Worm (Caenorhabditis elegans) whole organism, L2 larva: ENCODE data around the gene ZK1073.1.

Experiments
- R02D3.7 ChIP-seq: fragments of 150-350 bp; optimal IDR thresholded peaks from 2 replicates; lab custom pipeline; 2014; ENCODE audit warnings: missing biosample characterization, missing genetic modification characterization
- Y55F3AM.14 ChIP-seq: fragments of 200-800 bp; sonication (Bioruptor generic); optimal IDR thresholded peaks from 2 replicates; lab custom pipeline; 2018; ENCODE audit warnings: mild to moderate bottlenecking, missing genetic modification characterization, missing compliant biosample characterization
- ama-1 ChIP-seq: fragments of 150-350 bp; optimal IDR thresholded peaks from 2 replicates; lab custom pipeline; 2018; ENCODE audit warnings: inconsistent platforms
- egl-27 ChIP-seq: sonication (generic microtip); optimal IDR thresholded peaks from 3 replicates; lab custom pipeline; 2017; ENCODE audit warnings: missing biosample characterization, missing genetic modification reagents, missing genetic modification characterization
- elt-1 ChIP-seq: fragments of 150-350 bp; optimal IDR thresholded peaks from 2 replicates; lab custom pipeline; 2014; ENCODE audit warnings: missing biosample characterization, missing genetic modification characterization
- lin-11 ChIP-seq: fragments of 150-350 bp; sonication (generic microtip); optimal IDR thresholded peaks from 2 replicates; lab custom pipeline; 2014; ENCODE audit warnings: missing biosample characterization, missing genetic modification characterization, inconsistent platforms, mixed read lengths
- lsy-2 ChIP-seq, 2 experiments: fragments of 150-350 bp in 1 of 2; sonication (generic microtip) in 1 of 2; optimal IDR thresholded peaks; 2 replicates each; lab custom pipeline; 2014 to 2017; ENCODE audit warnings: missing biosample characterization in 2 of 2, missing genetic modification characterization in 2 of 2
- nhr-10 ChIP-seq: sonication (generic microtip); optimal IDR thresholded peaks from 2 replicates; lab custom pipeline; 2017; ENCODE audit warnings: missing biosample characterization, missing genetic modification characterization
- nhr-11 ChIP-seq: fragments of 150-350 bp; optimal IDR thresholded peaks from 2 replicates; lab custom pipeline; 2014; ENCODE audit warnings: missing biosample characterization, missing genetic modification characterization
- sem-4 ChIP-seq: fragments of 150-350 bp; optimal IDR thresholded peaks from 2 replicates; lab custom pipeline; 2014; ENCODE audit warnings: missing biosample characterization, missing genetic modification reagents, missing genetic modification characterization
- sma-3 ChIP-seq: sonication (generic microtip); optimal IDR thresholded peaks from 2 replicates; lab custom pipeline; 2016; ENCODE audit warnings: missing genetic modification reagents, missing genetic modification characterization, missing compliant biosample characterization
- snpc-4 ChIP-seq: fragments of 150-350 bp; optimal IDR thresholded peaks from 2 replicates; lab custom pipeline; 2014; ENCODE audit warnings: missing biosample characterization, missing genetic modification characterization
- ztf-11 ChIP-seq: sonication (generic microtip); optimal IDR thresholded peaks from 2 replicates; lab custom pipeline; 2017; ENCODE audit warnings: missing biosample characterization, missing genetic modification characterization
- ztf-4 ChIP-seq: fragments of 150-350 bp; optimal IDR thresholded peaks from 2 replicates; lab custom pipeline; 2014; ENCODE audit warnings: missing biosample characterization, missing genetic modification characterization

DNA sequence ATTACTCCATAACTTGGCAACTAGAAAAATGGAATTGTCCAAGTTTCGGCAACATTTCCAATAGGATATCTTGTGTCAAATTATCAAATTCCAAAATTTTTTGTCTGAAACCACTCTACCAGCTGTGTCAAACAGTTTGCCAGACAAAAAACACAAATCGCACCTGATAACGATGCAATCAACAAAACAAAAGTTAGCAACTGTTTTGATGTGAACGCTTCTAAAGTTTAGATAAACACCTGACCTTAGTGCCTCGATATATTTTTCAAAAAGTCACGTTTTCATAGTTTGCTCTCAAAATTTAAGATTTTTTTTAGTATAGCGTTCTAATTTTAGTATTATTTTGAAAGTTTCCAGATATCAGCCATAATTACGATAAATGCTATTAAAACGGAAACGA, 22.6 kb upstream of the ZK1073.1 start:
- TF ChIP-seq egl-27 (no peak), ztf-11 (tag; lab: Kevin White, UChicago) (no peak), nhr-10 (tag; lab: Kevin White, UChicago) (no peak), lsy-2 (tag; optimal IDR thresholded peaks at IDR 0.05; lab: Kevin White, UChicago) (no peak), sma-3 (GFP tag; lab: Kevin White, UChicago) (no peak), Y55F3AM.14 (GFP tag; lab: Kevin White, UChicago) (no peak), sem-4 (no peak), nhr-11 (no peak), R02D3.7 (tag; lab: Kevin White, UChicago) (no peak), ztf-4 (tag; lab: Kevin White, UChicago) (no peak), elt-1 (tag; lab: Kevin White, UChicago) (no peak), snpc-4 (tag; lab: Kevin White, UChicago) (no peak), ama-1 (lab: Kevin White, UChicago) (no peak), lin-11 (tag; lab: Kevin White, UChicago) (no peak)
